Fruit fly (Drosophila melanogaster): ENCODE data around the gene CG2641.

CG2641 gene

DNA sequence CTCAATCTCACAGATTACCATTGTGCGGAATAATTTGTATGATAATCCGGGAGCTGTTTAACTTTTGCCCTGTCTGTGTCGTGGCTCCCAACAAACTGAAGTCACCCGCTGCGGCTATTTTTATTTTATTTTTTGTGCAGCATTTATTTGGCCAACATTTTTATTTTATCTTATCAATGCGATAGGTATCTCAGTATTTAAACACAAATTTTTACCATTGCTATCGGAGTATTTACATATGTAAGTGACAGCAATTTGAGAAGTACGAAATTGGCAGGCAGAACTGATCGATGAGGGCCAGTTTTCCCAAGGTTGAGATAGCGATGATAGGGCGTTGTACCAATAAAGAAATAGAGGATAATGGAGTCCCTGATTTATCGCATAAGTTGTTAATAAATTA lies 3.8 kb upstream of the CG2641 start, which contains the start of gene CG18746:
CG18746 (minus strand) TSS at position 101 of the 400 bp plus-strand sequence.
- no peak for TF ChIP-seq Pif1A (GFP tag; optimal IDR thresholded peaks at IDR 0.05)
- TF ChIP-seq CG8301 (tag; optimal IDR thresholded peaks at IDR 0.05): no peak
- no peak for TF ChIP-seq CG9948 (tag; optimal IDR thresholded peaks at IDR 0.05)
- TF ChIP-seq CG34367 (tag; optimal IDR thresholded peaks at IDR 0.05): no peak
- TF ChIP-seq CG13204 (GFP tag; optimal IDR thresholded peaks at IDR 0.05): no peak
- no peak for TF ChIP-seq fd96Ca (GFP tag; IDR thresholded peaks at IDR 0.05)
- TF ChIP-seq gl (tag; optimal IDR thresholded peaks at IDR 0.05): no peak
- no peak for TF ChIP-seq EcR (GFP tag; optimal IDR thresholded peaks at IDR 0.05)
- TF ChIP-seq CG15710 (tag; optimal IDR thresholded peaks at IDR 0.05): no peak
- TF ChIP-seq D1 (tag; optimal IDR thresholded peaks at IDR 0.05): no peak
- TF ChIP-seq CG10348 (GFP tag; IDR thresholded peaks at IDR 0.05): no peak
- no peak for TF ChIP-seq CG4496 (GFP tag; IDR thresholded peaks at IDR 0.05)
- TF ChIP-seq Ets98B (GFP tag; IDR thresholded peaks at IDR 0.05): no peak
- TF ChIP-seq CG14655 (GFP tag; optimal IDR thresholded peaks at IDR 0.05): no peak
- TF ChIP-seq CG12605 (GFP tag; IDR thresholded peaks at IDR 0.05): no peak
- no peak for TF ChIP-seq Snoo (tag; optimal IDR thresholded peaks at IDR 0.05)
- no peak for TF ChIP-seq rn (GFP tag; IDR thresholded peaks at IDR 0.05)
- TF ChIP-seq CG32121 (GFP tag; IDR thresholded peaks at IDR 0.05): no peak
- TF ChIP-seq CG17806 (tag; optimal IDR thresholded peaks at IDR 0.05): no peak
- no peak for TF ChIP-seq Pif1B (GFP tag; optimal IDR thresholded peaks at IDR 0.05)

DNA sequence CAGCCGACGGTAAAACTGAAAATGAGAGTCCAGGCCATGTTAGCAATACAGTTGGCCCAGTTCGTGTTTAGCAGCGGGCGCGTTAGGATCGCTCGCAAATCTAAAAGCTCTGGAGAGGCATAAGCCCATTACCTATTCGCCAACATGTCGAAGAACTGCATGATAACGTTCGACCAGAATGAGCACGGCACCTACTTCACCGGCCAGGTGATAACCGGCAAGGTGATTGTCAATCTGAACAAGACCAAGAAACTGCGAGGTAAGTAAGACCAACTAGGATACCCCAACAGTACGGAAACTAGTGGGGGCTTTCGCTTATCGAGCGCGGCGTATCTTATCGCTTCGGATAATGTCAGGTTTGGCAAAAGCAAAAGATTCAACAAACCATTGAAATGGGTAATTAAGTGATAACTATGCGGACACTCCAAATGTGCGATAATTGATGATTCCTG lies 3.3 kb upstream of the CG2641 start, which contains the start of gene CG10086:
CG10086 (plus strand) TSS at position 51 of the 452 bp plus-strand sequence.
- TF ChIP-seq Snoo (tag; optimal IDR thresholded peaks at IDR 0.05) (no peak), CG32121 (GFP tag; IDR thresholded peaks at IDR 0.05) (no peak), CG17806 (tag; optimal IDR thresholded peaks at IDR 0.05) (no peak), CG15710 (tag; optimal IDR thresholded peaks at IDR 0.05) (no peak), Ets98B (GFP tag; IDR thresholded peaks at IDR 0.05) (no peak), D1 (tag; optimal IDR thresholded peaks at IDR 0.05) (no peak), EcR (GFP tag; optimal IDR thresholded peaks at IDR 0.05) (no peak), CG8159 (tag; optimal IDR thresholded peaks at IDR 0.05) (no peak), CG14655 (GFP tag; optimal IDR thresholded peaks at IDR 0.05) (no peak), fd96Ca (GFP tag; IDR thresholded peaks at IDR 0.05) (no peak), CG10348 (GFP tag; IDR thresholded peaks at IDR 0.05) (no peak), CG8301 (tag; optimal IDR thresholded peaks at IDR 0.05) (no peak), gl (tag; optimal IDR thresholded peaks at IDR 0.05) (no peak), CG13204 (GFP tag; optimal IDR thresholded peaks at IDR 0.05) (no peak)

DNA sequence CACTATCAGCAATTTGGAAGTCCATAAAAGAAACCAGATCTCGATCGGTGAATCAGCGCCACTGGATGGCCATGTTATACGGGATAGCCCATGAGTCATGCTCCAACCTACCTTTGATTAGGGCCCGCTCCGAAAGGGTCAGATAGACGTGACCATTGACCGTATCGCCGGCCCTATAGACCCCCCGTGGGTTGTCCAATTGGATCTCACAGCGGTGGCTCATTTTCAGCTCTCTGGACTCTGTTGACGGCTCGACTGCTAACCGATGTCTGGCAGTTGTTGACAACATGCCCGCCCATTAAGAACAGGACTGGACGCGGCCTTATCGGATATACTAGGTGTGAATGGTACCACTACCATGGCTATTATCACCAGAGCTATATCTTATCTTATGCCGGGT lies 4.7 kb downstream of the CG2641 start, which contains the start of gene CG18744:
CG18744 (minus strand) TSS at position 247 of the 400 bp plus-strand sequence.
- TF ChIP-seq fd96Ca (GFP tag; IDR thresholded peaks at IDR 0.05): no peak
- TF ChIP-seq CG13204 (GFP tag; optimal IDR thresholded peaks at IDR 0.05): no peak
- no peak for TF ChIP-seq Pif1A (GFP tag; optimal IDR thresholded peaks at IDR 0.05)

DNA sequence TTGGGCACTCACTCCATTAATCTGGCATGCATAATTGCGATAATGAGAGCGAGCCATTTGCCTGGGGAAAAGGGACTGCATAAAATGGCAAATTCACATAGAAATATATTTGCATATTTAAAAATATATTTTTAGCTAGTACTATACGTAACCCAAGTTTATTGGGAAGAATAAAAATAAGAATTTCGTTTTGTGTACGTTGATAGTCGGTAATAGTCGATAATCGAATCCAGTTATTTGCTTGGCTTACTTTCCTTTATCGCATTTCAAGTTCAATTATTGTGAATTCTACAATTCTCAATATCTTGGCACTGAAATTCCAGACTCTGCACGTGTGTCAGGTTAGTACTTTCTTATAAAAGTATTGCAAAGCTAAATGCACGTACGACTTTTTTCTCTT lies 8.8 kb downstream of the CG2641 start, which contains the start of gene CG3014:
CG3014 (minus strand) TSS at position 101 of the 400 bp plus-strand sequence.
- TF ChIP-seq D1 (tag; optimal IDR thresholded peaks at IDR 0.05) (no peak), gl (tag; optimal IDR thresholded peaks at IDR 0.05) (no peak), CG17806 (tag; optimal IDR thresholded peaks at IDR 0.05) (no peak), Snoo (tag; optimal IDR thresholded peaks at IDR 0.05) (no peak), CG34367 (tag; optimal IDR thresholded peaks at IDR 0.05) (no peak), CG12605 (GFP tag; IDR thresholded peaks at IDR 0.05) (no peak), CG14655 (GFP tag; optimal IDR thresholded peaks at IDR 0.05) (no peak)

DNA sequence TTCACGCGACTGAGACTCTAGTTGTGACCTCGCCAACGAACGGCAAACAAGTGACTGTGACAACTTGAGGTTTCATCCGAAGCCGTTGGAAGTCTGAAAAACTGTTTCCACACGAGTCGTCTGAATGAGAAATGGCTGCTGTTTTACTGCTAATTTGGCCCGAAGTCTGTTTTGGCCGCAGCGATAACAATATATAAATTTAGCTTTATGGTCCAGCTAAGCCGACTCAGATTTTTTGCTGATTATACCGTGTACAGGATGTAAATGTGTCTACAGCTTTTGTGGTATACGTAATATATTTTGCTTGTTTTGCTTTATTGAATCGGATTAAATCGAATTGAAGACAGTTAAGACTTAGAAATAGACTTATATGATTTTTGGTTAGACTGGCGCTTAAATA lies 10.5 kb downstream of the CG2641 start, which contains the start of gene CG18268:
CG18268 (minus strand) TSS at position 101 of the 400 bp plus-strand sequence.
- no peak for TF ChIP-seq CG4496 (GFP tag; IDR thresholded peaks at IDR 0.05)
- TF ChIP-seq CG14655 (GFP tag; optimal IDR thresholded peaks at IDR 0.05): no peak
- TF ChIP-seq EcR (GFP tag; optimal IDR thresholded peaks at IDR 0.05): no peak
- TF ChIP-seq Snoo (tag; optimal IDR thresholded peaks at IDR 0.05): no peak
- no peak for TF ChIP-seq CG15710 (tag; optimal IDR thresholded peaks at IDR 0.05)
- no peak for TF ChIP-seq CG34367 (tag; optimal IDR thresholded peaks at IDR 0.05)

DNA sequence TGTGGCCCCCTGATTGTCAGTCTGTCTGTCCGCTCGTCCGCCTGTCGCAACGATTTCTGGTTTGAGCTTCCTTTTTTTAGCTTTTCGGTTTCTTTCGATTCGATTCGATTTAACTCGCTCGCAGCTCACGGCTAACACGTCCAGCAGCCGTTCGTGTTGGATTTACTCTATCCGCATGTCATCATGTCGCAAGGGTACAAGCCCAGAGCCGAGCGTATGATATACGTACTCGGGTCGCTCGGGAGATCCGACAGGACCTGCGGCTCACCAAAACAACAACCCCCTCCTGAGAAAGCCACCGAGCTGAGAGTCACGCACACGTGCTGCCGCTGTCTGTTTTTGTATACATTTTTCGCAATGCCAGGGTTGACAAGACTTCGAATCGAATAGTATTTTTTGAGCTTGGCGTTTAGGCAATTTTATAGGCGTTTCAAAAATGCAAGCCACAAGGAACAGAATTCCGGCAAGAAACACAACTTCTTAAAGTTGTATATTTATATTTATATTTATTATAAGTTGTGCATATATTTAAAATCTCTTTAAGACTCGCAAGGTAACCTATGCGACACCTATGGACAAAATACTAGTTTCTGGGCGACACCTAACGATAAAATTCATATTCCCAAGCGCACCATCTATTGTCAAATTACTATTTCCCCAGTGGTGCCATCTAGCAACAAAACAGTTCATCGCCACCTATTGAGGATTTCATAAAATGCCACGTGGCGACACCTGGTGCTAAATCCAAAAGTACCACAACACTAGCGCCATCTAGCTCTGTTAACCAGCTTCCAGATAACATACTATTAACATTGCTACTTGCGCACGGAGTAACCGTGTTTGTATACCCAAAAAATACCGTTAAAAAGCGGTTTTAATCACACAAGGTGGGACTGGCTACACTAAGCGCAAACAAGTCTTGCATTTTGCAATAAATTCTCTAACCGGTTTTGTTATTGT lies 16.1 kb downstream of the CG2641 start, which contains the start of the genes CG2993 and sgll:
CG2993 (minus strand) TSS at position 353 of the 960 bp plus-strand sequence.
sgll (plus strand) TSS at position 871 of the 960 bp plus-strand sequence.
- TF ChIP-seq CG4496 (GFP tag; IDR thresholded peaks at IDR 0.05) (peak; percentile 83), gl (tag; optimal IDR thresholded peaks at IDR 0.05) (no peak), CG12605 (GFP tag; IDR thresholded peaks at IDR 0.05) (no peak), CG34367 (tag; optimal IDR thresholded peaks at IDR 0.05) (peak; percentile 69), CG15710 (tag; optimal IDR thresholded peaks at IDR 0.05) (peak; percentile 58), Pif1B (GFP tag; optimal IDR thresholded peaks at IDR 0.05) (no peak), CG14655 (GFP tag; optimal IDR thresholded peaks at IDR 0.05) (peak; percentile 56), CG8159 (tag; optimal IDR thresholded peaks at IDR 0.05) (no peak), Snoo (tag; optimal IDR thresholded peaks at IDR 0.05) (peak; percentile 79), Ets98B (GFP tag; IDR thresholded peaks at IDR 0.05) (peak; percentile 5; the same call in 1 of the 2 replicates), CG10348 (GFP tag; IDR thresholded peaks at IDR 0.05) (no peak), CG8301 (tag; optimal IDR thresholded peaks at IDR 0.05) (no peak), CG13204 (GFP tag; optimal IDR thresholded peaks at IDR 0.05) (no peak), CG32121 (GFP tag; IDR thresholded peaks at IDR 0.05) (no peak), EcR (GFP tag; optimal IDR thresholded peaks at IDR 0.05) (no peak), CG9948 (tag; optimal IDR thresholded peaks at IDR 0.05) (peak; percentile 34), CG17806 (tag; optimal IDR thresholded peaks at IDR 0.05) (no peak), rn (GFP tag; IDR thresholded peaks at IDR 0.05) (peak; percentile 66), Pif1A (GFP tag; optimal IDR thresholded peaks at IDR 0.05) (no peak)
